Fruit fly (Drosophila melanogaster) Kc167 (cell line): ENCODE data around the gene DENR.

Source experiments
- Myc ChIP-seq: fragments of >200 bp; optimal IDR thresholded peaks from 2 replicates; lab custom pipeline; 2017; ENCODE audit warnings: missing external identifiers
- h ChIP-seq: fragments of >200 bp; optimal IDR thresholded peaks from 3 replicates; lab custom pipeline; 2018; ENCODE audit warnings: missing external identifiers
- psq ChIP-seq: fragments of >200 bp; optimal IDR thresholded peaks from 2 replicates; lab custom pipeline; 2017; ENCODE audit warnings: missing external identifiers
- ttk ChIP-seq: sonication (Bioruptor generic); optimal IDR thresholded peaks from 2 replicates; lab custom pipeline; 2017; ENCODE audit warnings: missing external identifiers

DNA sequence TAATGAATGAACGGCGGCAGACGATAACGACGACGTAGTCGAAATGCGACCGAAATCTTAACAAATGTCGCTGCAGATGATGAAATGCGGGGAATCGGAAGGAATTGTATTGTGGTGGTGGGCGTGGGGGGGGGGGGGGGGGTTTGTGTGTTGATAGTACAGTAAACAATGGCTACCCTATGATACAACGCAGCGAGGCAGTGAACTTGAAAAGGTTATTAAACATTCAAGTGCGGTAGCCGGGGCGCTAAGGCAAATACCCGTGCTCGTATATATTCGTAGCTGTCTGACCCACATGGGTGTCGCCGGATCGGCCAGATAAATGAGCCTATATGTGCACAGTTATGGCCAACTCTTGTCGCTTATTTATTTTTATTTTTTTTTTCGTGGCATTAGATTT is 22.9 kb upstream of the DENR start:
- no peak for TF ChIP-seq h (lab: Kevin White, UChicago)
- no peak for TF ChIP-seq Myc (lab: Kevin White, UChicago)
- TF ChIP-seq ttk, result no peak
- TF ChIP-seq psq (lab: Kevin White, UChicago), result no peak
